Worm (Caenorhabditis elegans) whole organism, L4 larva: ENCODE results near the gene C28D4.8.

Experiments used
- ama-1 ChIP-seq: fragments of 150-350 bp; optimal IDR thresholded peaks from 2 replicates; lab custom pipeline; 2014; ENCODE audit warnings: inconsistent platforms, mixed read lengths
- daf-12 ChIP-seq: fragments of 150-350 bp; optimal IDR thresholded peaks from 2 replicates; lab custom pipeline; 2014; ENCODE audit warnings: missing biosample characterization, missing genetic modification reagents, missing genetic modification characterization
- lin-39 ChIP-seq: fragments of 150-350 bp; optimal IDR thresholded peaks from 2 replicates; lab custom pipeline; 2014; ENCODE audit warnings: missing biosample characterization, missing genetic modification reagents, missing genetic modification characterization
- nhr-10 ChIP-seq: fragments of 150-350 bp; optimal IDR thresholded peaks from 2 replicates; lab custom pipeline; 2014; ENCODE audit warnings: missing biosample characterization, missing genetic modification characterization
- nhr-111 ChIP-seq: fragments of 200-800 bp; sonication (Bioruptor generic); optimal IDR thresholded peaks from 2 replicates; lab custom pipeline; 2018; ENCODE audit warnings: mild to moderate bottlenecking, missing genetic modification characterization, missing compliant biosample characterization
- pqm-1 ChIP-seq: sonication (generic microtip); optimal IDR thresholded peaks from 2 replicates; lab custom pipeline; 2017; ENCODE audit warnings: missing biosample characterization, missing genetic modification characterization
- unc-62 ChIP-seq, 3 experiments: fragments of 150-350 bp in 1 of 3; sonication (generic microtip); optimal IDR thresholded peaks in 2 of 3; peaks in 1 of 3; 1 replicate in 1 of 3; 2 replicates in 2 of 3; lab custom pipeline; 2014 to 2017; ENCODE audit warnings: missing biosample characterization in 3 of 3, missing genetic modification characterization in 3 of 3, missing genetic modification reagents in 3 of 3, missing genotype in 1 of 3

- TF ChIP-seq lin-39 (tag; lab: Kevin White, UChicago) = no peak
- TF ChIP-seq unc-62 (GFP tag; optimal IDR thresholded peaks at IDR 0.05 in 1 of 2; lab: Kevin White, UChicago) = no peak
- TF ChIP-seq unc-62 (tag; optimal IDR thresholded peaks at IDR 0.05; lab: Kevin White, UChicago) = no peak
- no peak for TF ChIP-seq pqm-1 (tag; lab: Kevin White, UChicago)
- TF ChIP-seq daf-12 (tag; lab: Kevin White, UChicago) = no peak
- TF ChIP-seq nhr-10 = no peak
- TF ChIP-seq nhr-111 (GFP tag; lab: Kevin White, UChicago) = no peak
- TF ChIP-seq ama-1 (lab: Kevin White, UChicago) = no peak
These were observed 29.3 kb upstream of the C28D4.8 start, which contains the start of gene sna-2 for ce11 chrIV:9777535-9777934.
